Worm (Caenorhabditis elegans) whole organism, L2 larva: Measurements from ENCODE around the gene Y46G5A.47.

Source experiments
- C34F6.9 ChIP-seq: fragments of 150-350 bp; optimal IDR thresholded peaks from 2 replicates; lab custom pipeline; 2014; ENCODE audit warnings: missing biosample characterization, missing genetic modification characterization
- F13H6.1 ChIP-seq: sonication (generic microtip); optimal IDR thresholded peaks from 2 replicates; lab custom pipeline; 2016; ENCODE audit warnings: missing genetic modification characterization, missing compliant biosample characterization
- R02D3.7 ChIP-seq: fragments of 150-350 bp; optimal IDR thresholded peaks from 2 replicates; lab custom pipeline; 2014; ENCODE audit warnings: missing biosample characterization, missing genetic modification characterization
- Y55F3AM.14 ChIP-seq: fragments of 200-800 bp; sonication (Bioruptor generic); optimal IDR thresholded peaks from 2 replicates; lab custom pipeline; 2018; ENCODE audit warnings: mild to moderate bottlenecking, missing genetic modification characterization, missing compliant biosample characterization
- ZK546.5 ChIP-seq: sonication (generic microtip); optimal IDR thresholded peaks from 2 replicates; lab custom pipeline; 2017; ENCODE audit warnings: missing biosample characterization, missing genetic modification characterization
- alr-1 ChIP-seq: fragments of 150-350 bp; optimal IDR thresholded peaks from 2 replicates; lab custom pipeline; 2014; ENCODE audit warnings: missing biosample characterization, missing genetic modification characterization
- aly-2 ChIP-seq: fragments of 150-350 bp; optimal IDR thresholded peaks from 2 replicates; lab custom pipeline; 2014; ENCODE audit warnings: missing biosample characterization, missing genetic modification characterization
- ama-1 ChIP-seq: fragments of 150-350 bp; optimal IDR thresholded peaks from 2 replicates; lab custom pipeline; 2018; ENCODE audit warnings: inconsistent platforms
- blmp-1 ChIP-seq: sonication (generic microtip); optimal IDR thresholded peaks from 2 replicates; lab custom pipeline; 2017; ENCODE audit warnings: missing genetic modification characterization, mild to moderate bottlenecking, missing compliant biosample characterization, antibody characterized with exemption, moderate library complexity; ENCODE audit not compliant: insufficient read depth
- ceh-16 ChIP-seq: fragments of 150-350 bp; optimal IDR thresholded peaks from 2 replicates; lab custom pipeline; 2014; ENCODE audit warnings: missing biosample characterization, missing genetic modification characterization
- ceh-82 ChIP-seq: fragments of 150-350 bp; optimal IDR thresholded peaks from 2 replicates; lab custom pipeline; 2014; ENCODE audit warnings: missing biosample characterization, missing genetic modification characterization
- crh-2 ChIP-seq: sonication (generic microtip); optimal IDR thresholded peaks from 2 replicates; lab custom pipeline; 2017; ENCODE audit warnings: missing biosample characterization, missing genetic modification characterization
- dmd-4 ChIP-seq: sonication (generic microtip); optimal IDR thresholded peaks from 2 replicates; lab custom pipeline; 2017; ENCODE audit warnings: missing biosample characterization, missing genetic modification characterization
- egl-27 ChIP-seq: sonication (generic microtip); optimal IDR thresholded peaks from 3 replicates; lab custom pipeline; 2017; ENCODE audit warnings: missing biosample characterization, missing genetic modification reagents, missing genetic modification characterization
- elt-1 ChIP-seq: fragments of 150-350 bp; optimal IDR thresholded peaks from 2 replicates; lab custom pipeline; 2014; ENCODE audit warnings: missing biosample characterization, missing genetic modification characterization
- elt-3 ChIP-seq: sonication (generic microtip); optimal IDR thresholded peaks from 2 replicates; lab custom pipeline; 2017; ENCODE audit warnings: missing biosample characterization, missing genetic modification characterization
- fos-1 ChIP-seq: fragments of 150-350 bp; optimal IDR thresholded peaks from 2 replicates; lab custom pipeline; 2014; ENCODE audit warnings: missing biosample characterization, missing genetic modification characterization
- gmeb-1 ChIP-seq: fragments of 150-350 bp; optimal IDR thresholded peaks from 2 replicates; lab custom pipeline; 2014; ENCODE audit warnings: missing biosample characterization, missing genetic modification characterization
- lin-11 ChIP-seq: fragments of 150-350 bp; sonication (generic microtip); optimal IDR thresholded peaks from 2 replicates; lab custom pipeline; 2014; ENCODE audit warnings: missing biosample characterization, missing genetic modification characterization, inconsistent platforms, mixed read lengths
- lin-13 ChIP-seq: fragments of 150-350 bp; optimal IDR thresholded peaks from 2 replicates; lab custom pipeline; 2014; ENCODE audit warnings: missing biosample characterization, missing genetic modification reagents, missing genetic modification characterization
- lin-39 ChIP-seq: fragments of 150-350 bp; optimal IDR thresholded peaks from 2 replicates; lab custom pipeline; 2014; ENCODE audit warnings: missing biosample characterization, missing genetic modification reagents, missing genetic modification characterization
- lsy-2 ChIP-seq, 2 experiments: fragments of 150-350 bp in 1 of 2; sonication (generic microtip) in 1 of 2; optimal IDR thresholded peaks; 2 replicates each; lab custom pipeline; 2014 to 2017; ENCODE audit warnings: missing biosample characterization in 2 of 2, missing genetic modification characterization in 2 of 2
- mab-5 ChIP-seq: fragments of 150-350 bp; optimal IDR thresholded peaks from 2 replicates; lab custom pipeline; 2014; ENCODE audit warnings: missing biosample characterization, missing genetic modification characterization
- mbf-1 ChIP-seq: sonication (generic microtip); optimal IDR thresholded peaks from 2 replicates; lab custom pipeline; 2017; ENCODE audit warnings: missing biosample characterization, missing genetic modification characterization
- mdl-1 ChIP-seq, 2 experiments: fragments of 150-350 bp in 1 of 2; sonication (generic microtip) in 1 of 2; optimal IDR thresholded peaks; 2 replicates each; lab custom pipeline; 2017; ENCODE audit warnings: missing biosample characterization in 2 of 2, missing genetic modification characterization in 2 of 2
- nhr-10 ChIP-seq: sonication (generic microtip); optimal IDR thresholded peaks from 2 replicates; lab custom pipeline; 2017; ENCODE audit warnings: missing biosample characterization, missing genetic modification characterization
- nhr-11 ChIP-seq: fragments of 150-350 bp; optimal IDR thresholded peaks from 2 replicates; lab custom pipeline; 2014; ENCODE audit warnings: missing biosample characterization, missing genetic modification characterization
- nhr-12 ChIP-seq: fragments of 150-350 bp; optimal IDR thresholded peaks from 2 replicates; lab custom pipeline; 2014; ENCODE audit warnings: missing biosample characterization, missing genetic modification characterization
- nhr-129 ChIP-seq: fragments of 150-350 bp; optimal IDR thresholded peaks from 2 replicates; lab custom pipeline; 2014; ENCODE audit warnings: missing biosample characterization, missing genetic modification characterization
- nhr-21 ChIP-seq: fragments of 150-350 bp; optimal IDR thresholded peaks from 2 replicates; lab custom pipeline; 2014; ENCODE audit warnings: missing biosample characterization, missing genetic modification characterization
- nhr-23 ChIP-seq: fragments of 150-350 bp; optimal IDR thresholded peaks from 2 replicates; lab custom pipeline; 2014; ENCODE audit warnings: missing biosample characterization, missing genetic modification reagents, missing genetic modification characterization
- nhr-237 ChIP-seq: fragments of 150-350 bp; optimal IDR thresholded peaks from 2 replicates; lab custom pipeline; 2014; ENCODE audit warnings: missing biosample characterization, missing genetic modification characterization
- nhr-25 ChIP-seq: fragments of 150-350 bp; sonication (generic microtip); optimal IDR thresholded peaks from 3 replicates; lab custom pipeline; 2014; ENCODE audit warnings: missing biosample characterization, missing genetic modification characterization
- nhr-6 ChIP-seq: fragments of 150-350 bp; optimal IDR thresholded peaks from 2 replicates; lab custom pipeline; 2014; ENCODE audit warnings: missing biosample characterization, missing genetic modification characterization
- nhr-77 ChIP-seq: fragments of 150-350 bp; optimal IDR thresholded peaks from 2 replicates; lab custom pipeline; 2014; ENCODE audit warnings: missing biosample characterization, missing genetic modification characterization
- peb-1 ChIP-seq: fragments of 150-350 bp; optimal IDR thresholded peaks from 2 replicates; lab custom pipeline; 2014; ENCODE audit warnings: missing biosample characterization, missing genetic modification characterization
- sem-4 ChIP-seq: fragments of 150-350 bp; optimal IDR thresholded peaks from 2 replicates; lab custom pipeline; 2014; ENCODE audit warnings: missing biosample characterization, missing genetic modification reagents, missing genetic modification characterization
- skn-1 ChIP-seq: sonication (generic microtip); optimal IDR thresholded peaks from 2 replicates; lab custom pipeline; 2017; ENCODE audit warnings: missing biosample characterization, missing genetic modification characterization
- sma-3 ChIP-seq: sonication (generic microtip); optimal IDR thresholded peaks from 2 replicates; lab custom pipeline; 2016; ENCODE audit warnings: missing genetic modification reagents, missing genetic modification characterization, missing compliant biosample characterization
- sma-9 ChIP-seq, 2 experiments: fragments of 150-350 bp in 1 of 2; sonication (generic microtip) in 1 of 2; optimal IDR thresholded peaks; 2 replicates each; lab custom pipeline; 2014 to 2016; ENCODE audit warnings: missing genetic modification characterization in 2 of 2, mild to moderate bottlenecking in 1 of 2, missing biosample characterization in 1 of 2, missing compliant biosample characterization in 1 of 2, missing genetic modification reagents in 1 of 2, moderate library complexity in 1 of 2
- snpc-4 ChIP-seq: fragments of 150-350 bp; optimal IDR thresholded peaks from 2 replicates; lab custom pipeline; 2014; ENCODE audit warnings: missing biosample characterization, missing genetic modification characterization
- unc-39 ChIP-seq: fragments of 150-350 bp; optimal IDR thresholded peaks from 2 replicates; lab custom pipeline; 2014; ENCODE audit warnings: missing biosample characterization, missing genetic modification characterization
- unc-55 ChIP-seq: fragments of 150-350 bp; sonication (generic microtip); optimal IDR thresholded peaks from 3 replicates; lab custom pipeline; 2014; ENCODE audit warnings: missing biosample characterization, missing genetic modification reagents, missing genetic modification characterization
- unc-62 ChIP-seq: fragments of 150-350 bp; optimal IDR thresholded peaks from 2 replicates; lab custom pipeline; 2014; ENCODE audit warnings: missing biosample characterization, missing genetic modification reagents, missing genetic modification characterization
- zag-1 ChIP-seq: fragments of 150-350 bp; optimal IDR thresholded peaks from 2 replicates; lab custom pipeline; 2014; ENCODE audit warnings: missing biosample characterization, missing genetic modification characterization
- ztf-1 ChIP-seq: fragments of 200-800 bp; sonication (Bioruptor generic); conservative IDR thresholded peaks from 2 replicates; pipeline ENCODE4 v1.3.6; 2022; ENCODE audit warnings: missing genetic modification characterization, missing compliant biosample characterization
- ztf-11 ChIP-seq: sonication (generic microtip); optimal IDR thresholded peaks from 2 replicates; lab custom pipeline; 2017; ENCODE audit warnings: missing biosample characterization, missing genetic modification characterization
- ztf-4 ChIP-seq: fragments of 150-350 bp; optimal IDR thresholded peaks from 2 replicates; lab custom pipeline; 2014; ENCODE audit warnings: missing biosample characterization, missing genetic modification characterization

Y46G5A.47 gene

DNA sequence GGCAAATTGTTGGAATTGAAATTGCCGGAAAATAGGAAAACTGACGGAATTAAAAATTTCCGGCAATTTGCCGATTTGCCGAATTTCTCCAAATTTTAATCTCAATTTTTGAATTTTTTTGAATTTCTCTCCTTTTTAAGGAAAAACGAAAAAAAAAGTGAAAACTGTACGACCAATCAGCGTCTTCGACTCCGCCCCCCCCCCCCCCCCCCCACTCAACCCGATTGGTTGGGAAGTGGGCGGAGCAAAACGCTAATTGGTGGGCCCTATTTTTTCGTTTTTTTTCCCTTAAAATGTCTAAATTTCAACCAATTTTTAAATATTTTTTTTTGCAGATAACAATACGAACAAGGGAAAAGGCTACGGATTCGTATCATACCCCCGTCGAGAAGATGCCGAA is 35.2 kb downstream of the Y46G5A.47 start:
- TF ChIP-seq mbf-1 (tag; lab: Kevin White, UChicago), result no peak
- TF ChIP-seq sma-9 (GFP tag; optimal IDR thresholded peaks at IDR 0.05; lab: Kevin White, UChicago), result no peak
- TF ChIP-seq sma-9 (tag; optimal IDR thresholded peaks at IDR 0.05; lab: Kevin White, UChicago), result no peak
- TF ChIP-seq fos-1 (tag; lab: Kevin White, UChicago), result no peak
- TF ChIP-seq sem-4, result no peak
- no peak for TF ChIP-seq lin-39
- no peak for TF ChIP-seq unc-62
- no peak for TF ChIP-seq lin-13 (GFP tag; lab: Kevin White, UChicago)
- TF ChIP-seq nhr-77, result no peak
- TF ChIP-seq nhr-23 (tag; lab: Kevin White, UChicago), result no peak

DNA sequence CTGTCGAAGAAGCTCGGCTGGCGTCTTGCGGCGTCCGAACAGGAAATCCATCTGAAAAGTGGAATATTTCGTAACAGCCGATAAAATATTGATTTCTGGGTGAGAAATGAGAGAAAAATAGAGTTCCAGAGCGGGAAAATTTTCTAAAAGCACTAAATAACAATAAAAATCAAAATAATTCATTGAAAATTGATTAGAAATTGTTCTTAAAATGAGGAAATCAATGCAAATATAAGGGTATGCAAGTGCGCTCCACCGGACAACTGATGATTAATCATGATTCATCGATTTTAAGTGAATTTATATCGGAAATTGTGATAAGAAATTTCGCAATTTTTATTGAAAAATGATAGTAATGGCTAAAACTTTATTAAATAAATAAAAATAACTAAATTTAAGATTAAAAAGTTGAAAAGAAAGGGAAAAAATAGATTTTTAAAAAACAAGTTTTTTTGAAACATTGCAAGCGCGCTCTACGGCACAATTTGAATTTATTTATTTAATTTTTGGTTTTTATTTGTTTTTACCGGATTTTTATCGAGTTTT is 36.9 kb downstream of the Y46G5A.47 start, which contains the start of the genes vps-2 and tiar-2:
vps-2 (minus strand) TSS at position 51 of the 546 bp plus-strand sequence.
tiar-2 (plus strand) TSS at position 520 of the 546 bp plus-strand sequence.
- TF ChIP-seq mbf-1 (tag; lab: Kevin White, UChicago) (no peak), nhr-129 (tag; lab: Kevin White, UChicago) (peak; percentile 20), ztf-1 (GFP tag; lab: Robert Waterston, UW) (no peak), sem-4 (peak; percentile 20), nhr-23 (tag; lab: Kevin White, UChicago) (no peak), unc-62 (no peak), elt-1 (tag; lab: Kevin White, UChicago) (no peak), nhr-6 (peak; percentile 2), peb-1 (tag; lab: Kevin White, UChicago) (no peak), sma-3 (peak; percentile 53), blmp-1 (no peak), nhr-11 (tag; lab: Kevin White, UChicago) (no peak), F13H6.1 (peak; percentile 18), zag-1 (tag; lab: Kevin White, UChicago) (no peak), mab-5 (tag; lab: Kevin White, UChicago) (peak; percentile 36), alr-1 (no peak), nhr-77 (no peak), nhr-237 (tag; lab: Kevin White, UChicago) (no peak), snpc-4 (tag; lab: Kevin White, UChicago) (peak; percentile 22), egl-27 (no peak), nhr-10 (tag; lab: Kevin White, UChicago) (no peak), skn-1 (peak; percentile 70), aly-2 (tag; lab: Kevin White, UChicago) (no peak), sma-9 (GFP tag; optimal IDR thresholded peaks at IDR 0.05; lab: Kevin White, UChicago) (no peak), sma-9 (tag; optimal IDR thresholded peaks at IDR 0.05; lab: Kevin White, UChicago) (no peak), ama-1 (lab: Kevin White, UChicago) (no peak), dmd-4 (no peak), C34F6.9 (tag; lab: Kevin White, UChicago) (peak; percentile 94), lin-11 (tag; lab: Kevin White, UChicago) (no peak), lin-13 (GFP tag; lab: Kevin White, UChicago) (peak; percentile 69), unc-39 (no peak), fos-1 (tag; lab: Kevin White, UChicago) (peak; percentile 100), lsy-2 (tag; optimal IDR thresholded peaks at IDR 0.05; lab: Kevin White, UChicago) (peak in 1 of 2 experiments; percentile 87), elt-3 (tag; lab: Kevin White, UChicago) (no peak), crh-2 (peak; percentile 63), ztf-11 (tag; lab: Kevin White, UChicago) (no peak), nhr-21 (tag; lab: Kevin White, UChicago) (peak; percentile 34), ZK546.5 (no peak), nhr-12 (tag; lab: Kevin White, UChicago) (no peak), Y55F3AM.14 (GFP tag; lab: Kevin White, UChicago) (no peak), gmeb-1 (tag; lab: Kevin White, UChicago) (peak; percentile 74), nhr-25 (tag; lab: Kevin White, UChicago) (peak; percentile 55), ceh-16 (no peak), R02D3.7 (no peak), unc-55 (GFP tag; lab: Kevin White, UChicago) (peak; percentile 79), ztf-4 (tag; lab: Kevin White, UChicago) (no peak), ceh-82 (no peak), lin-39 (no peak), mdl-1 (tag; optimal IDR thresholded peaks at IDR 0.05; lab: Kevin White, UChicago) (no peak)
- TF ChIP-seq, all 48 proteins: peak for 17
